Fruit fly (Drosophila melanogaster) whole organism, larva: ENCODE data around the gene CG42446.

Experiments used
- noc ChIP-seq: fragments of 200-800 bp; sonication (Bioruptor generic); optimal IDR thresholded peaks from 3 replicates; lab custom pipeline; 2019; ENCODE audit warnings: missing biosample characterization, mild to moderate bottlenecking, missing genetic modification characterization, moderate library complexity

CG42446 gene

dm6 chr3R:16360008-16360407 is at the start of gene CG42446:
Gene CG42446, minus strand, starts transcription at chr3R:16360108.
- no peak for TF ChIP-seq noc (tag; lab: Kevin White, UChicago)

dm6 chr3R:16408434-16408833 is 48.5 kb upstream of the CG42446 start:
- no peak for TF ChIP-seq noc (tag; lab: Kevin White, UChicago)

dm6 chr3R:16406618-16407017 is 46.7 kb upstream of the CG42446 start:
- no peak for TF ChIP-seq noc (tag; lab: Kevin White, UChicago)

DNA sequence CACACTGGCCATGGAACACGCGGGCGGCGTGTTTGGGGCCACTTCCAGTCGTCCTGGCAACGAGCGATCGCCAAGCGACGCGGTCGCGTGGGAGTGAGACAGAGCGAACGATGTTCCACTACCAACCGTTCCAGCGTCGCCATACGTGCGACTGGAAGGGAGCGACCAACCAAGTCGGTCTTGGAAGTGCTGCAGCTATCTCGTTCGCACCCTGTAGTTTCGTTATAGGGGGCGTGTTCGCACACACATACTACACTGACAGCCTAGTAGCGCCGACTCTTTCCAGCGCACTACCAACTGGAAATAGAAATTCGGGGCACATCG is 43.8 kb upstream of the CG42446 start:
- no peak for TF ChIP-seq noc (tag; lab: Kevin White, UChicago)

DNA sequence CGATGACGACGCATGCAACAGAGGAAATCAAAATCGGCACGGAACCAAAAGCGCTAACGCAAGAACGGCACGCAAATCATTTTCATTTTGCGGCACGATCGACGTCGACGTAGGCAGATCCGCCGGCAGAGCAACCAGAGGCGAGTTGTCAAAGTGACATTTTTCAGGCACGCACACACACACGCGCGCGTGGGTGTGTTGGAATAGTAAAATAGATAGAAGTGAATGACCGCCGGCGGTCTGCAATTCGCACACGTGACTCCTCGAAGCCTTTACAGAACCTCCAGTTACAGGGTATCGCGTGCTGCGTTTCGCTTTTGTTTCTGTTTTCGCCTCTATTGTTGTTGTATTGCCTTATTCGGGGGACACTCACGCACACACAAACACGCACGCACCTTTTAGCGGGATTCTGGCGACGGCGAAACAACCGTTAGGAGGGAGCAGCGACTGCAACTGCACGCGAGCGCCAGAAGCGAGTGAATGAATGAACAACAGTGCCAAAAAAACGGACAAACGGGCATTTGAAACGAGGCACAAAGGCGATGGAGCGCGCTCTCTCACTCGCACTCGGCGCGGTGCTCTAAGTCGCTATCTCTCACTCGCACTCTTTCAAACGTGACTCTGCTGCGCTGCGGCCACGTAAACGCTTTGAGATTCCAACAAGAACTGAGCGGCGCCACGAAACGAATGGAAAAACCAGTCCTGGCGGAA is 43.3 kb upstream of the CG42446 start, which contains the start of gene ss:
TSS of gene ss (minus strand) at position 668 of the 711 bp plus-strand sequence.
- no peak for TF ChIP-seq noc (tag; lab: Kevin White, UChicago)

dm6 chr3R:16396565-16396964 is 36.7 kb upstream of the CG42446 start:
- TF ChIP-seq noc (tag; lab: Kevin White, UChicago): no peak

DNA sequence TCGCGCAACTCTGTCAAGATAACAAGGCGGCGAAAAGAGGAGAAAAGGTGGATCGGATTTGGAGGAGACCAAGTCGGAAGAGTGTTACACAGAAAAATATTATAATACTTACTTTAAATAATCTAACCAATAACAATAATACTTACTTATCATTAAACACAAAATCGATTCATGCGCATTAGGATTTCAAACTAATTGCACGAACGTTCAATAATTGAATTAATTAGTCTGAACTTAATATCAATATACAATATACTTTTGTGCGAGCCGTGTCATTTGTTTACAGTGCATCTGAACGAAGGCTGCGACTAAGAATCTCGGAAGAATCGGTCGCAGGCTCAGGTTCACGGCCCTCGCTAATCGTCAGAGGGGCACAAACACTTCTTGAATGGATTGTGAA is 35.5 kb upstream of the CG42446 start:
- no peak for TF ChIP-seq noc (tag; lab: Kevin White, UChicago)

- no peak for TF ChIP-seq noc (tag; lab: Kevin White, UChicago)
Observed at dm6 chr3R:16394531-16394930, 34.6 kb upstream of the CG42446 start.

DNA sequence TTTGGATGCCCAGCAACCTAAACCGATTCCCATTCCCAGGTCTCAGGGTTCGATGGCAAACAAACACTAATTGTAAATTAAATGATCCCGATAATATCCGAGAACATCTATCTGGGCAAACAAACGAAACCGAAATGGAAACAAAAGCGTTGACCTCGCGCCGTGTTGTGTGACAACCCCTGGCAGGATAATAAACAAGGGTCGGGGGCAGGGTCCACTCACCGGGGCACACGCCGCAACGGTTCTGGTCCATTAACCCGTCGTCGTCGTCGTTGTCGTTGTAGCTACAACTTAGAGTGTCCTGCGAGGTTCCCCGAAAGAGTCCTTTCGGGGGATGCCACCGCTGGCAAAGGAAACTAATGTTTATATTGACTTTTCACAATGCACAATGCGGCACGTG is 29.2 kb upstream of the CG42446 start:
- TF ChIP-seq noc (tag; lab: Kevin White, UChicago): no peak

DNA sequence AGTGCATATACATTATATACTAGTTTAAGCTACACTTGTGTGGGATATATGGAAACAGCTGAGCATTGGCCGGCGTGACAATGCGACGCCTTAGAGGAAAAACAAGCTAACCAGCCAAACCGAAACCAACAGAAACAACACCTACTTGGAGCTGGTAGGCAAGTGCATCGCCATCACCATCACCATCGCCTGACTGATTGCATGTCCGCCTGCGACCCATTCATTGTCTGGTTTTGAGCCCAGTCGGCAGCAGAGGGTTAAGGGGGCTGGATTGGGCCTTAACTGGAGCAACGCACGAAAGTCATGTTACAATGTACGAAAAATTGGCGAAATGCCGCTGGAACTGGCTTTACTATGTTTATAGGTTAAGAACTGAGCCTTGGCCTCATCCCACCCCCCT is 27.1 kb upstream of the CG42446 start:
- no peak for TF ChIP-seq noc (tag; lab: Kevin White, UChicago)

DNA sequence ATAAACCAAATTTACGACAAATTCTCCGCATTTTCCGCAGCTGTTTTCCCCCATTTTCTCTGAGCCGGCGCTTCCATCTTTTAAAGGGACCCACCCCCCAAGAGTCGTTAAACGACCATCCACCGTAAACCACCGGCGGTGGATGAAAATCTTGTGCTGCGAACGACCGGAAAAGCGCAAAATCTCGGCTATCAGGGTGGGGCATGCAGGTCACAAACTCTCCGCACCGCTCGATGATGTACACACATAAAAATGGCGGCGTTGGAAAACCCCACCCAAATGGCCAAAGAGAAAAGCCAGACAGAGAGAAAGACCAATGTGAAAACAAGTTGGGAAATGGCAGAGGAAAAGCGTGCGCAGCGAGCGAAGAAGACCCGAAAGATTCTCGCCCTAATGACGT is 25.7 kb upstream of the CG42446 start:
- TF ChIP-seq noc (tag; lab: Kevin White, UChicago): no peak

dm6 chr3R:16374101-16374500 is 14.2 kb upstream of the CG42446 start:
- no peak for TF ChIP-seq noc (tag; lab: Kevin White, UChicago)

- no peak for TF ChIP-seq noc (tag; lab: Kevin White, UChicago)
Observed at dm6 chr3R:16370433-16370832, 10.5 kb upstream of the CG42446 start, which contains the start of gene CG10317. Gene CG10317, minus strand, starts transcription at chr3R:16370533.

DNA sequence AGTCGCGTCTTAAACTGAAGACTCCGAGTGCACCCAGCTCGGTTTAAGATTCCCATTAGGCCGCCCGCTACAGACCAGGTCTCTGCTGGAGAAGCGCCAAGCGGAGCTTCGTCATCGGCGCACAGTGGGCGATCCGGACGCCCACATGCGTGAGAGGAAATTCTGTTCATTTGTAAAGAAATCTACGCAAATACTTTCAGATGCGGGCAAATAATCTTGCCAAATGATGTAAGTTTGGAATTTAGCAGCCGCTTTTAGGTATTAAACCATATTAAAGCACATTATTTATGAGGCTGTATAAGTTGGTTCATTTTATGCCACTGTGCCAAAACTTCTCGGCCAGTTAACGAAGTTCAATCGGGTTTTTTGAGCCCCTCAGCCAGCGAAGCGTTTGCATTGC is 8.4 kb upstream of the CG42446 start, which contains the start of gene js:
TSS of gene js (minus strand) at position 19 of the 400 bp plus-strand sequence.
- TF ChIP-seq noc (tag; lab: Kevin White, UChicago): no peak

- no peak for TF ChIP-seq noc (tag; lab: Kevin White, UChicago)
Observed at dm6 chr3R:16359098-16359497, 810 bp downstream of the CG42446 start, which contains the start of gene CG17931. Gene CG17931, minus strand, starts transcription at chr3R:16359466.

DNA sequence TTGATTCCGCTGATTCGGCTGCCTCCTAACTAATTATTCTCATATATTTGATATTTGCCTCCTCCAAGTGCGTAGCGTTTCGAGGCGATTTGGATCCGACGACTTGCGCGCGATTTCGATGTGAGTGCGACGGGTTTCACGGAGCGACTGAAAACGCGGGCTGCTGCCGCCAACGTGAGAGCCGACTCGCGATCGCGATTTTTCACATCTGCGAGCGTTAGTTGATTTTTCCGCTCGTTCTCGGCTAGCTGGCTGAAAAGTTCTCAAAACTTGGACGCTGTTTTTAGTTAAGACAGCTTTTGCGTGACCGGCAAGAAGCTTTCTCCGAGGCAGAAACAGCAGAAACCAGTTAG is 3.1 kb downstream of the CG42446 start, which contains the start of gene CG10311:
TSS of gene CG10311 (minus strand) at position 153 of the 353 bp plus-strand sequence.
- no peak for TF ChIP-seq noc (tag; lab: Kevin White, UChicago)

- no peak for TF ChIP-seq noc (tag; lab: Kevin White, UChicago)
Observed at dm6 chr3R:16356215-16356862, 3.6 kb downstream of the CG42446 start.
